Fruit fly (Drosophila melanogaster): Measurements from ENCODE around the gene CG6321.
A peak's percentile ranks its signal among the peaks of the same experiment; 100 is the strongest.

Gene CG6321

DNA sequence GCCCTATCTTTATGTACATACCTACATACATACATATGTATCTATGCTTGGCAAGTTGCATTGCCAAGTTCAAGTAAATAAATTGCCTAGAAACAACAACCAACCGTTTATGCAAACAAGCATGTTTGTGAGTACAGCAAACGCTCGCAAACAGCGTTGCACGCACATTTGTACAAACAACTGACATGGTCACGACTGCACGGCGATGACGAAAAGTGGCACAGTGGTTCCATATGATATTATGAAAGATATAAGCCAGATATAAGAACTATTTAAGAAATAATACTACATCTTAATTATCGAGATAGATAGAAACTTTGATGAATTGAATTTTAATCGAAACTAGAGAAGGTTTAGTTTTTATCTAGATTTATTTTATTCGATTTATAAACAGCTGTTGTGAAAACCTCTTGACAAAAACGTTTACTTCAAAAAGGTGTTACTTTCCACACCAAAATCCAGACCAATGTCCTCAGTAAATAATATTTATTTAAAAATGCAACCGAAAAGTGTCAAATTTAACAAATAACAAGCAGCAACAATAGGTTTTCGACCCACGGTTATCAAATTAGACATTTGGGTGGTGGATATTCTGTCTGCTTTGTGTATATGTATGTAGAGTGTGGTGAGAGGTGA lies 28.9 kb upstream of the CG6321 start (continued):
- peak; percentile 84 for TF ChIP-seq Nf-YC (tag; optimal IDR thresholded peaks at IDR 0.05)
- TF ChIP-seq CG34224 (GFP tag; IDR thresholded peaks at IDR 0.05; ENCODE audit: partially characterized antibody) = no peak
- peak; percentile 81 for TF ChIP-seq CG2116 (GFP tag; optimal IDR thresholded peaks at IDR 0.05)
- no peak for TF ChIP-seq CG8478 (optimal IDR thresholded peaks at IDR 0.05)
- TF ChIP-seq CG13624 (GFP tag; optimal IDR thresholded peaks at IDR 0.05) = peak; percentile 26
- TF ChIP-seq Asciz (GFP tag; optimal IDR thresholded peaks at IDR 0.05) = peak; percentile 91
- peak; percentile 86 for TF ChIP-seq ewg (GFP tag; optimal IDR thresholded peaks at IDR 0.05)
- peak; percentile 87 for TF ChIP-seq ara (GFP tag; IDR thresholded peaks at IDR 0.05)
- peak; percentile 91 for TF ChIP-seq Fer1 (GFP tag; optimal IDR thresholded peaks at IDR 0.05)
- TF ChIP-seq CG7357 (GFP tag; IDR thresholded peaks at IDR 0.05) = no peak; the same call in none of the 3 replicates
- TF ChIP-seq wor (GFP tag; IDR thresholded peaks at IDR 0.05) = peak; percentile 86
- no peak for TF ChIP-seq cad (GFP tag; optimal IDR thresholded peaks at IDR 0.05)
- TF ChIP-seq z (GFP tag; IDR thresholded peaks at IDR 0.05) = peak; percentile 76; the same call in 1 of the 3 replicates
- no peak; the same call in 1 of the 3 replicates for TF ChIP-seq CG3726 (GFP tag; IDR thresholded peaks at IDR 0.05)
- TF ChIP-seq corto (GFP tag; optimal IDR thresholded peaks at IDR 0.05) = peak; percentile 49
- peak; percentile 71; the same call in 1 of the 2 replicates for TF ChIP-seq ro (GFP tag; IDR thresholded peaks at IDR 0.05)
- TF ChIP-seq exex (tag; optimal IDR thresholded peaks at IDR 0.05) = no peak
- TF ChIP-seq CG10462 (GFP tag; optimal IDR thresholded peaks at IDR 0.05) = peak; percentile 92
- peak; percentile 43; the same call in 1 of the 2 replicates for TF ChIP-seq Oaz (GFP tag; IDR thresholded peaks at IDR 0.05)
- peak; percentile 57 for TF ChIP-seq CG4707 (GFP tag; optimal IDR thresholded peaks at IDR 0.05)
- TF ChIP-seq ab (GFP tag; optimal IDR thresholded peaks at IDR 0.05) = peak; percentile 51
- TF ChIP-seq Kr (GFP tag; optimal IDR thresholded peaks at IDR 0.05) = peak; percentile 88
- TF ChIP-seq CG1647 (GFP tag; optimal IDR thresholded peaks at IDR 0.05) = peak; percentile 73
- TF ChIP-seq sisA (GFP tag; IDR thresholded peaks at IDR 0.05) = peak; percentile 74
- no peak; the same call in 1 of the 2 replicates for TF ChIP-seq dan (GFP tag; IDR thresholded peaks at IDR 0.05)
- peak; percentile 96 for TF ChIP-seq nmo (GFP tag; optimal IDR thresholded peaks at IDR 0.05)
- peak; percentile 69 for TF ChIP-seq pnt (GFP tag; optimal IDR thresholded peaks at IDR 0.05)
- TF ChIP-seq CG13424 (tag; optimal IDR thresholded peaks at IDR 0.05) = peak; percentile 94
- no peak for TF ChIP-seq ERR (GFP tag; optimal IDR thresholded peaks at IDR 0.05)
- TF ChIP-seq CG7271 (tag; optimal IDR thresholded peaks at IDR 0.05) = peak; percentile 67
- TF ChIP-seq Six4 (GFP tag; optimal IDR thresholded peaks at IDR 0.05) = peak; percentile 92
- peak; percentile 50; the same call in 1 of the 3 replicates for TF ChIP-seq vnd (GFP tag; IDR thresholded peaks at IDR 0.05; ENCODE audit: partially characterized antibody)
- peak; percentile 66 for TF ChIP-seq CG8281 (tag; optimal IDR thresholded peaks at IDR 0.05)
- TF ChIP-seq CG17186 (GFP tag; optimal IDR thresholded peaks at IDR 0.05) = peak; percentile 52
- peak; percentile 77 for TF ChIP-seq Deaf1 (tag; optimal IDR thresholded peaks at IDR 0.05)
- peak; percentile 97 for TF ChIP-seq CG9727 (GFP tag; optimal IDR thresholded peaks at IDR 0.05)
- TF ChIP-seq wdn (GFP tag; IDR thresholded peaks at IDR 0.05) = no peak
- TF ChIP-seq lola (GFP tag; optimal IDR thresholded peaks at IDR 0.05) = peak in 1 of 3 experiments; percentile 96
- TF ChIP-seq crp (GFP tag; optimal IDR thresholded peaks at IDR 0.05) = peak; percentile 27 to 62
- peak; percentile 4; the same call in 1 of the 2 replicates for TF ChIP-seq dimm (GFP tag; IDR thresholded peaks at IDR 0.05)
- TF ChIP-seq bsh (GFP tag; optimal IDR thresholded peaks at IDR 0.05) = peak; percentile 58 to 89
- TF ChIP-seq trh (GFP tag; optimal IDR thresholded peaks at IDR 0.05) = peak; percentile 76
- peak; percentile 44; the same call in 1 of the 2 replicates for TF ChIP-seq slbo (GFP tag; IDR thresholded peaks at IDR 0.05)
- 0 out of 3 replicates have a peak, but pooled peaks have one; percentile 39 for TF ChIP-seq C15 (GFP tag; IDR thresholded peaks at IDR 0.05)
- TF ChIP-seq CG33557 (GFP tag; optimal IDR thresholded peaks at IDR 0.05) = peak; percentile 85
- peak; percentile 44; the same call in 1 of the 2 replicates for TF ChIP-seq Gsc (GFP tag; IDR thresholded peaks at IDR 0.05)
- TF ChIP-seq pzg (GFP tag; optimal IDR thresholded peaks at IDR 0.05) = no peak
- TF ChIP-seq sens (GFP tag) = peak; percentile 99
- no peak for TF ChIP-seq nom (GFP tag; optimal IDR thresholded peaks at IDR 0.05)

All from whole organism, embryonic.